Worm (Caenorhabditis elegans): ENCODE measurements around the gene tsp-12.

The tsp-12 gene

ce11 chrIV:10128906-10129386 is 21.5 kb downstream of the tsp-12 start, which contains the start of the genes gtbp-1 and K08F4.3 (continued):
- TF ChIP-seq nhr-47 (tag; optimal IDR thresholded peaks at IDR 0.05): peak; percentile 74
- TF ChIP-seq hlh-4 (tag; optimal IDR thresholded peaks at IDR 0.05): no peak
- TF ChIP-seq nhr-19 (GFP tag; conservative IDR thresholded peaks at IDR 0.05): peak; percentile 61
- TF ChIP-seq ets-5 (GFP tag; IDR thresholded peaks at IDR 0.05): no peak
- no peak for TF ChIP-seq hlh-17 (GFP tag; optimal IDR thresholded peaks at IDR 0.05; ENCODE audit: borderline replicate concordance)
- TF ChIP-seq efl-3 (GFP tag; optimal IDR thresholded peaks at IDR 0.05): no peak
- TF ChIP-seq lin-15B (tag; optimal IDR thresholded peaks at IDR 0.05): peak; percentile 85
- peak; percentile 83 for TF ChIP-seq snu-23 (GFP tag; optimal IDR thresholded peaks at IDR 0.05)
- TF ChIP-seq alr-1 (tag; optimal IDR thresholded peaks at IDR 0.05; ENCODE audit: borderline replicate concordance): no peak
- TF ChIP-seq unc-98 (GFP tag; IDR thresholded peaks at IDR 0.05): no peak
- no peak for TF ChIP-seq ces-1 (GFP tag; optimal IDR thresholded peaks at IDR 0.05)
- no peak for TF ChIP-seq zip-4 (GFP tag; optimal IDR thresholded peaks at IDR 0.05)
- no peak for TF ChIP-seq Y116A8C.19 (tag; optimal IDR thresholded peaks at IDR 0.05; ENCODE audit: borderline replicate concordance)
- TF ChIP-seq nhr-85 (tag): peak; percentile 85
- peak in 2 of 6 experiments; percentile 3 to 47 for TF ChIP-seq elt-3 (tag; optimal IDR thresholded peaks at IDR 0.05)
- no peak for TF ChIP-seq ztf-4 (tag; optimal IDR thresholded peaks at IDR 0.05)
- TF ChIP-seq elt-2 (tag; optimal IDR thresholded peaks at IDR 0.05): no peak
- no peak for TF ChIP-seq tbx-2 (tag; optimal IDR thresholded peaks at IDR 0.05)
- TF ChIP-seq nhr-20 (tag; optimal IDR thresholded peaks at IDR 0.05): peak; percentile 68
- TF ChIP-seq irx-1 (tag; optimal IDR thresholded peaks at IDR 0.05): peak; percentile 10
- TF ChIP-seq tlp-1 (tag; optimal IDR thresholded peaks at IDR 0.05): no peak
- peak in 1 of 3 experiments; percentile 71 for TF ChIP-seq ceh-82 (tag; optimal IDR thresholded peaks at IDR 0.05)
- no peak for TF ChIP-seq nhr-237 (tag; optimal IDR thresholded peaks at IDR 0.05)
- TF ChIP-seq zag-1 (tag; optimal IDR thresholded peaks at IDR 0.05): no peak
- no peak for TF ChIP-seq ceh-90 (tag; optimal IDR thresholded peaks at IDR 0.05)
- no peak for TF ChIP-seq hpl-2 (GFP tag; optimal IDR thresholded peaks at IDR 0.05)
- TF ChIP-seq fos-1 (tag; optimal IDR thresholded peaks at IDR 0.05): peak; percentile 47
- no peak for TF ChIP-seq C34B4.2 (tag; optimal IDR thresholded peaks at IDR 0.05)
- TF ChIP-seq nhr-71 (tag; optimal IDR thresholded peaks at IDR 0.05): peak; percentile 78
- TF ChIP-seq lin-35 (GFP tag; optimal IDR thresholded peaks at IDR 0.05): peak; percentile 92 to 97
- TF ChIP-seq rnt-1 (tag; optimal IDR thresholded peaks at IDR 0.05): peak; percentile 76
- TF ChIP-seq egl-13 (tag; optimal IDR thresholded peaks at IDR 0.05): no peak
- TF ChIP-seq unc-130 (tag; optimal IDR thresholded peaks at IDR 0.05): peak; percentile 49
- TF ChIP-seq vab-15 (tag; optimal IDR thresholded peaks at IDR 0.05): peak; percentile 23
- TF ChIP-seq snpc-4 (tag; optimal IDR thresholded peaks at IDR 0.05): peak; percentile 54
- TF ChIP-seq nhr-11 (tag; optimal IDR thresholded peaks at IDR 0.05): no peak
- no peak for TF ChIP-seq aly-2 (tag; optimal IDR thresholded peaks at IDR 0.05)
- TF ChIP-seq mab-9 (GFP tag; IDR thresholded peaks at IDR 0.05): no peak
- TF ChIP-seq efl-1 (optimal IDR thresholded peaks at IDR 0.05): peak; percentile 83 to 95
- TF ChIP-seq efl-1 (GFP tag; optimal IDR thresholded peaks at IDR 0.05 in 1 of 2): peak; percentile 94 to 99
- no peak for TF ChIP-seq fkh-10 (GFP tag; optimal IDR thresholded peaks at IDR 0.05)
- no peak for TF ChIP-seq lin-39 (tag; optimal IDR thresholded peaks at IDR 0.05)
- TF ChIP-seq C16A3.4 (tag; optimal IDR thresholded peaks at IDR 0.05): peak; percentile 75
- TF ChIP-seq lin-13 (GFP tag; optimal IDR thresholded peaks at IDR 0.05): peak; percentile 68
- peak; percentile 85 for TF ChIP-seq mep-1 (tag; optimal IDR thresholded peaks at IDR 0.05)
- TF ChIP-seq pax-3 (tag; optimal IDR thresholded peaks at IDR 0.05): peak; percentile 23
- no peak for TF ChIP-seq unc-30 (tag; optimal IDR thresholded peaks at IDR 0.05)
- peak; percentile 67 for TF ChIP-seq xbp-1 (tag; optimal IDR thresholded peaks at IDR 0.05)
- no peak for TF ChIP-seq ceh-8 (GFP tag; optimal IDR thresholded peaks at IDR 0.05)
- no peak for TF ChIP-seq lin-14 (GFP tag; optimal IDR thresholded peaks at IDR 0.05)
- TF ChIP-seq ztf-11 (tag; optimal IDR thresholded peaks at IDR 0.05): no peak
- TF ChIP-seq sup-37 (GFP tag; optimal IDR thresholded peaks at IDR 0.05): no peak
- TF ChIP-seq nhr-77 (tag; optimal IDR thresholded peaks at IDR 0.05): peak; percentile 78

Data from whole organism, L1 larva.